Worm (Caenorhabditis elegans) whole organism, L2 larva: Measurements from ENCODE around the gene F54D12.8.
"Not testable (repeated sequence)": the region's sequence is repeated elsewhere in the genome, so short reads cannot be mapped to it uniquely, and the experiment has no call there.

Experiments used
- C34F6.9 ChIP-seq: fragments of 150-350 bp; optimal IDR thresholded peaks from 2 replicates; lab custom pipeline; 2014; ENCODE audit warnings: missing biosample characterization, missing genetic modification characterization
- R02D3.7 ChIP-seq: fragments of 150-350 bp; optimal IDR thresholded peaks from 2 replicates; lab custom pipeline; 2014; ENCODE audit warnings: missing biosample characterization, missing genetic modification characterization
- Y55F3AM.14 ChIP-seq: fragments of 200-800 bp; sonication (Bioruptor generic); optimal IDR thresholded peaks from 2 replicates; lab custom pipeline; 2018; ENCODE audit warnings: mild to moderate bottlenecking, missing genetic modification characterization, missing compliant biosample characterization
- ZK546.5 ChIP-seq: sonication (generic microtip); optimal IDR thresholded peaks from 2 replicates; lab custom pipeline; 2017; ENCODE audit warnings: missing biosample characterization, missing genetic modification characterization
- alr-1 ChIP-seq: fragments of 150-350 bp; optimal IDR thresholded peaks from 2 replicates; lab custom pipeline; 2014; ENCODE audit warnings: missing biosample characterization, missing genetic modification characterization
- blmp-1 ChIP-seq: sonication (generic microtip); optimal IDR thresholded peaks from 2 replicates; lab custom pipeline; 2017; ENCODE audit warnings: missing genetic modification characterization, mild to moderate bottlenecking, missing compliant biosample characterization, antibody characterized with exemption, moderate library complexity; ENCODE audit not compliant: insufficient read depth
- ceh-16 ChIP-seq: fragments of 150-350 bp; optimal IDR thresholded peaks from 2 replicates; lab custom pipeline; 2014; ENCODE audit warnings: missing biosample characterization, missing genetic modification characterization
- ceh-82 ChIP-seq: fragments of 150-350 bp; optimal IDR thresholded peaks from 2 replicates; lab custom pipeline; 2014; ENCODE audit warnings: missing biosample characterization, missing genetic modification characterization
- crh-2 ChIP-seq: sonication (generic microtip); optimal IDR thresholded peaks from 2 replicates; lab custom pipeline; 2017; ENCODE audit warnings: missing biosample characterization, missing genetic modification characterization
- dmd-4 ChIP-seq: sonication (generic microtip); optimal IDR thresholded peaks from 2 replicates; lab custom pipeline; 2017; ENCODE audit warnings: missing biosample characterization, missing genetic modification characterization
- egl-27 ChIP-seq: sonication (generic microtip); optimal IDR thresholded peaks from 3 replicates; lab custom pipeline; 2017; ENCODE audit warnings: missing biosample characterization, missing genetic modification reagents, missing genetic modification characterization
- elt-1 ChIP-seq: fragments of 150-350 bp; optimal IDR thresholded peaks from 2 replicates; lab custom pipeline; 2014; ENCODE audit warnings: missing biosample characterization, missing genetic modification characterization
- elt-3 ChIP-seq: sonication (generic microtip); optimal IDR thresholded peaks from 2 replicates; lab custom pipeline; 2017; ENCODE audit warnings: missing biosample characterization, missing genetic modification characterization
- fos-1 ChIP-seq: fragments of 150-350 bp; optimal IDR thresholded peaks from 2 replicates; lab custom pipeline; 2014; ENCODE audit warnings: missing biosample characterization, missing genetic modification characterization
- gmeb-1 ChIP-seq: fragments of 150-350 bp; optimal IDR thresholded peaks from 2 replicates; lab custom pipeline; 2014; ENCODE audit warnings: missing biosample characterization, missing genetic modification characterization
- lin-11 ChIP-seq: fragments of 150-350 bp; sonication (generic microtip); optimal IDR thresholded peaks from 2 replicates; lab custom pipeline; 2014; ENCODE audit warnings: missing biosample characterization, missing genetic modification characterization, inconsistent platforms, mixed read lengths
- lin-39 ChIP-seq: fragments of 150-350 bp; optimal IDR thresholded peaks from 2 replicates; lab custom pipeline; 2014; ENCODE audit warnings: missing biosample characterization, missing genetic modification reagents, missing genetic modification characterization
- lsy-2 ChIP-seq, 2 experiments: fragments of 150-350 bp in 1 of 2; sonication (generic microtip) in 1 of 2; optimal IDR thresholded peaks; 2 replicates each; lab custom pipeline; 2014 to 2017; ENCODE audit warnings: missing biosample characterization in 2 of 2, missing genetic modification characterization in 2 of 2
- mdl-1 ChIP-seq, 2 experiments: fragments of 150-350 bp in 1 of 2; sonication (generic microtip) in 1 of 2; optimal IDR thresholded peaks; 2 replicates each; lab custom pipeline; 2017; ENCODE audit warnings: missing biosample characterization in 2 of 2, missing genetic modification characterization in 2 of 2
- nhr-129 ChIP-seq: fragments of 150-350 bp; optimal IDR thresholded peaks from 2 replicates; lab custom pipeline; 2014; ENCODE audit warnings: missing biosample characterization, missing genetic modification characterization
- nhr-21 ChIP-seq: fragments of 150-350 bp; optimal IDR thresholded peaks from 2 replicates; lab custom pipeline; 2014; ENCODE audit warnings: missing biosample characterization, missing genetic modification characterization
- nhr-237 ChIP-seq: fragments of 150-350 bp; optimal IDR thresholded peaks from 2 replicates; lab custom pipeline; 2014; ENCODE audit warnings: missing biosample characterization, missing genetic modification characterization
- nhr-25 ChIP-seq: fragments of 150-350 bp; sonication (generic microtip); optimal IDR thresholded peaks from 3 replicates; lab custom pipeline; 2014; ENCODE audit warnings: missing biosample characterization, missing genetic modification characterization
- nhr-77 ChIP-seq: fragments of 150-350 bp; optimal IDR thresholded peaks from 2 replicates; lab custom pipeline; 2014; ENCODE audit warnings: missing biosample characterization, missing genetic modification characterization
- sem-4 ChIP-seq: fragments of 150-350 bp; optimal IDR thresholded peaks from 2 replicates; lab custom pipeline; 2014; ENCODE audit warnings: missing biosample characterization, missing genetic modification reagents, missing genetic modification characterization
- skn-1 ChIP-seq: sonication (generic microtip); optimal IDR thresholded peaks from 2 replicates; lab custom pipeline; 2017; ENCODE audit warnings: missing biosample characterization, missing genetic modification characterization
- sma-3 ChIP-seq: sonication (generic microtip); optimal IDR thresholded peaks from 2 replicates; lab custom pipeline; 2016; ENCODE audit warnings: missing genetic modification reagents, missing genetic modification characterization, missing compliant biosample characterization
- sma-9 ChIP-seq, 2 experiments: fragments of 150-350 bp in 1 of 2; sonication (generic microtip) in 1 of 2; optimal IDR thresholded peaks; 2 replicates each; lab custom pipeline; 2014 to 2016; ENCODE audit warnings: missing genetic modification characterization in 2 of 2, mild to moderate bottlenecking in 1 of 2, missing biosample characterization in 1 of 2, missing compliant biosample characterization in 1 of 2, missing genetic modification reagents in 1 of 2, moderate library complexity in 1 of 2
- snpc-4 ChIP-seq: fragments of 150-350 bp; optimal IDR thresholded peaks from 2 replicates; lab custom pipeline; 2014; ENCODE audit warnings: missing biosample characterization, missing genetic modification characterization
- unc-39 ChIP-seq: fragments of 150-350 bp; optimal IDR thresholded peaks from 2 replicates; lab custom pipeline; 2014; ENCODE audit warnings: missing biosample characterization, missing genetic modification characterization
- unc-55 ChIP-seq: fragments of 150-350 bp; sonication (generic microtip); optimal IDR thresholded peaks from 3 replicates; lab custom pipeline; 2014; ENCODE audit warnings: missing biosample characterization, missing genetic modification reagents, missing genetic modification characterization
- zag-1 ChIP-seq: fragments of 150-350 bp; optimal IDR thresholded peaks from 2 replicates; lab custom pipeline; 2014; ENCODE audit warnings: missing biosample characterization, missing genetic modification characterization
- ztf-1 ChIP-seq: fragments of 200-800 bp; sonication (Bioruptor generic); conservative IDR thresholded peaks from 2 replicates; pipeline ENCODE4 v1.3.6; 2022; ENCODE audit warnings: missing genetic modification characterization, missing compliant biosample characterization

Gene F54D12.8

DNA sequence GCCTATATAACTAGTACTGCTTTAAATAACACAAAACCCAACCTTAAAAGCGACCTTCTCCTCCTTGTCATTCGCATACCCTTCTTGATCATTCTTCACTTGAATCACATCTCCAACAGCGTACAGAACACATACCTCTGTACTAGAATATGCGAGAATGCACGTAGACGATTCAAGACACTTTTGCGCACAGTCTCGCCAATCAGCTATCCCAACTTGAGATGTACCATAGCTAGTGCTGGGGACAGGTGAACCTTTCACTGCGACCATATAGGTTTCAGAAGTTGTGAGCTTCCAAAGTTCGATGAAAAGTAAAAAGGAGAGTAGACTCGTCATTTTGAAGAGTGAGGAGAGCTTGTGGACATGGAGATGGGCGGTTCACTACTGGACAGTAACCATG lies at the start of gene F54D12.8:
TSS of gene F54D12.8 (minus strand) at position 336 of the 400 bp plus-strand sequence.
- TF ChIP-seq sma-3 (GFP tag; lab: Kevin White, UChicago) (no peak), mdl-1 (tag; optimal IDR thresholded peaks at IDR 0.05; lab: Kevin White, UChicago) (no peak), egl-27 (tag; lab: Kevin White, UChicago) (no peak), lin-39 (no peak), skn-1 (no peak), snpc-4 (tag; lab: Kevin White, UChicago) (no peak), ztf-1 (GFP tag; lab: Robert Waterston, UW) (no peak), sem-4 (tag; lab: Kevin White, UChicago) (no peak), zag-1 (tag; lab: Kevin White, UChicago) (no peak), dmd-4 (no peak), nhr-237 (no peak), nhr-25 (tag; lab: Kevin White, UChicago) (no peak), alr-1 (no peak), gmeb-1 (tag; lab: Kevin White, UChicago) (no peak), sma-9 (GFP tag; optimal IDR thresholded peaks at IDR 0.05; lab: Kevin White, UChicago) (no peak), sma-9 (tag; optimal IDR thresholded peaks at IDR 0.05; lab: Kevin White, UChicago) (no peak), crh-2 (tag; lab: Kevin White, UChicago) (no peak), lin-11 (tag; lab: Kevin White, UChicago) (no peak)
- TF ChIP-seq, all 48 proteins: peak for 0

DNA sequence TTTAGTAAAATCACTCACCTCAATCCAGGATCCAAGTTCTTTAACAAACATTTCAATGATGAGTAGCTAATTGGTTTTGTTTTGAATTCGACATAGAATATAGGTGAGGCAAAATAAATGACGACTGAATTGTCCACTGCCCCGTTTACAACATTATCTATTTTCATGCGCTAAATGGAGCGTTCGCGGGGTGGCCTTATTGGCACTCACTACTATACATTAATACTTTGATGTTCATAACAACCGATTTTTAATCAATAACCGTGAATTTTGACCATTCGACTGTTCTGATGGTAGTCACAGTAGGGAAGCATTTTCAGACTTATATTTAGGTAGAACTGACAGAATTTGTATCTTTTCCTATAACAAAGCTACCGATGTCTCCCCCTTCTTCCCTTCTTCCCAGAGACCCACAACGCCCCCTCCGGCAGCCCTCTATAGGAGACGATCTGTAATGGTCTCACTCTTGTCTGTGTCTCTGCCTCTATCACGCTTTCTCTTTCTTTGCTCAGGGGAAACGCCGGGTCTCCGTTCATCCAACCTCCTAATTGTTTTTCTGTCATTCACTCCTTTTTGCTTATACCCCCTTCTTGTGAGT lies 49.0 kb upstream of the F54D12.8 start, which contains the start of gene Y51H7C.12:
TSS of gene Y51H7C.12 (minus strand) at position 51 of the 598 bp plus-strand sequence.
- TF ChIP-seq nhr-129; ceh-82 (tag; lab: Kevin White, UChicago); ZK546.5: not testable (repeated sequence)
- TF ChIP-seq, all 48 proteins: peak for 0; not testable (repeated sequence) for 48

DNA sequence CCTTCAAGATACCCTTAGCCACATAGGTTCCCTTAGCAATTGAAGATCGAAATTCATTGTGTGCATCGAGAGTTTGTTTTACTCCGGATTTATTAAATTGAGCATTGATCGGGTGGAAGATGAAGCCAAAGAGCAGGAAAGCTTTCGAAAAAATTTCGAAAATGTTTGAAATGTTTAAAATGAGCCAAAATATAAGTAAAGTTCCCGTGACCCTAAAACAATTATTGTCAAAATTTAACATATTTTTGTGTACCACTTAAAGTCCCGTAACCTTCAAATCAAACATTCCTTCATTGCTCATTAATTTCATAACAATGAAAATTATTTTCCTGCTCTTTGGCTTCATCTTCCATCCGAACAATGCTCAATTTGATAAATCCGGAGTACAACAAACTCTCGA lies 47.1 kb upstream of the F54D12.8 start, which contains the start of gene scl-17:
TSS of gene scl-17 (plus strand) at position 301 of the 400 bp plus-strand sequence.
- no peak for TF ChIP-seq elt-3
- no peak for TF ChIP-seq Y55F3AM.14 (GFP tag; lab: Kevin White, UChicago)
- no peak for TF ChIP-seq nhr-21 (tag; lab: Kevin White, UChicago)
- TF ChIP-seq unc-55 (GFP tag; lab: Kevin White, UChicago): no peak
- TF ChIP-seq nhr-77: no peak

DNA sequence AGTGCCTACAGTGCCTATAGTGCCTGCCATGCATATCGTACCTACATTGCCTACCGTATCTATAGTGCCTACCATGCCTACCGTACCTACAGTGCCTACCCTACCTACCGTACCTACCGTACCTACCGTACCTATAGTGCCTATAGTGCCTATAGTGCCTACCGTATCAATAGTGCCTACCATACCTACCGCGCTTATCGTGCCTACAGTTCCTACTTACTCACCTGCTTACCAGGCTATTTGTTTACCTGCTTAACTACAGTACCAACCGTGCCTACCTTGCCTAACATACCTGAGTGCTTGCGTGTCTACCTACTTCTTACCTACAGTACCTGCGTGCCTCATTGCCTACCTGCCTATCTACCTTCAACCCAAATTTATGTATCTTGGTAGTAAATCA lies 43.6 kb upstream of the F54D12.8 start:
- TF ChIP-seq R02D3.7: no peak

DNA sequence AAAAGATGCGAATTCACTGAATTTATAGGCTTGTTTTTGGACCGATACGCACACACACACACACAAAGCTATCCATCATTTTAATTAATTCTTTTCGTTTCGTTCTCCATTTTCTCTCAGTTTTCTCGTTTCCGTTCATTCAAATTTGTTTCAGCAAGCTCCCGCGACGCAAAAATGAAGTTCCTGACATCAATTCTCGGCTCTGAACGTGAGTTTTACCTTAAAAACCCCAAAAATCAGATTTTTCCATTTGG lies 40.4 kb upstream of the F54D12.8 start, which contains the start of gene Y51H7C.3:
TSS of gene Y51H7C.3 (plus strand) at position 155 of the 254 bp plus-strand sequence.
- TF ChIP-seq blmp-1 (no peak), Y55F3AM.14 (GFP tag; lab: Kevin White, UChicago) (no peak), skn-1 (no peak), unc-39 (tag; lab: Kevin White, UChicago) (no peak), sma-9 (GFP tag; optimal IDR thresholded peaks at IDR 0.05; lab: Kevin White, UChicago) (no peak), sma-9 (tag; optimal IDR thresholded peaks at IDR 0.05; lab: Kevin White, UChicago) (no peak), lin-39 (no peak), alr-1 (no peak), elt-1 (tag; lab: Kevin White, UChicago) (no peak)
- TF ChIP-seq, all 48 proteins: peak for 0

DNA sequence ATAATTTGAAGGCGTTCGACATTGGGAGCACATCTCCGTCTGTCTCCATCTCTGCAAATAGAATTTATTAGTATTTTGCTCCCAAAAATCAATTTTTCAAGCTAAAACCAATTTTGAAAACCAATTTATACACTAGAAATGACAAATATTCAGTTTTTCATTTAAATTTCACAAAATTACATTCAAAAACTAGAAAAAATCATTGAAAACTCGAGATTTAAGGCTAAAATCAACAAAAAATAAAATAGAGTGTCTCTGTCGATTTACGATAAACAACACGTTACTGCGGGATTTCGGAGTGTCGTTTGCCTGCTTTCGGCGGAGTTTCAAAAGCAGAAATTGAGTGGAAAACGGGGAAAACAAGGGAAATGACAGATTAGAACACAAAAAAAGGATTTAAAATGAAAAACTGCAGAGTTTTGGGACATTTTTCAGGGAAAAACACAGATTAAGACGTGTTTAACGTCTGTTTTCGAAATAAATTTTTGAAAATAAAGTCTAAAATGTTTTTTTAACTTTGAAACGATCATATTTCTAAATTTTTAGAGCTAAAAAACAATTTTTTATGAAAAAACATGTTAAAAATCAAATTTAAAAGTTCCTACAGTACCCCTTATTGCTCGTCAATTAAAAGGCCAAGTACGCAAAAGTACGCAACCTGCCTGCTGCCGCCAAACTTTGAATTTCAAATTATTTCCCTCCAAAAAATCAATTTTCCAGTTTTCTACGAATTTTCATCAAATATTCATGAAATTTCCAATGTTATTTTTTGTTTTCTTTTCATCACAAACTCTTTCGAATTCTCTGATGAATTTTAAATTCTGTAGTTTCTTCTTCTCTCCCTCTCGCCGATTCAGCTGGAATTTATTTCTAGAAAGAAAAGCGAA lies 39.9 kb upstream of the F54D12.8 start, which contains the start of gene nol-6:
TSS of gene nol-6 (minus strand) at position 51 of the 887 bp plus-strand sequence.
- peak; percentile 50 for TF ChIP-seq unc-55 (GFP tag; lab: Kevin White, UChicago)
- no peak for TF ChIP-seq fos-1 (tag; lab: Kevin White, UChicago)
- TF ChIP-seq blmp-1: no peak
- TF ChIP-seq nhr-129: peak; percentile 30
- no peak for TF ChIP-seq egl-27 (tag; lab: Kevin White, UChicago)
- TF ChIP-seq C34F6.9 (tag; lab: Kevin White, UChicago): peak; percentile 29
- peak; percentile 31 to 69 for TF ChIP-seq lsy-2 (tag; optimal IDR thresholded peaks at IDR 0.05; lab: Kevin White, UChicago)
- peak; percentile 25 for TF ChIP-seq crh-2 (tag; lab: Kevin White, UChicago)
- peak; percentile 88 for TF ChIP-seq R02D3.7
- TF ChIP-seq gmeb-1 (tag; lab: Kevin White, UChicago): peak; percentile 92
- TF ChIP-seq Y55F3AM.14 (GFP tag; lab: Kevin White, UChicago): no peak
- no peak for TF ChIP-seq ceh-16 (tag; lab: Kevin White, UChicago)
